Fruit fly (Drosophila melanogaster): ENCODE data around the gene CG43815.
A peak's percentile ranks its signal among the peaks of the same experiment; 100 is the strongest.

The CG43815 gene

DNA sequence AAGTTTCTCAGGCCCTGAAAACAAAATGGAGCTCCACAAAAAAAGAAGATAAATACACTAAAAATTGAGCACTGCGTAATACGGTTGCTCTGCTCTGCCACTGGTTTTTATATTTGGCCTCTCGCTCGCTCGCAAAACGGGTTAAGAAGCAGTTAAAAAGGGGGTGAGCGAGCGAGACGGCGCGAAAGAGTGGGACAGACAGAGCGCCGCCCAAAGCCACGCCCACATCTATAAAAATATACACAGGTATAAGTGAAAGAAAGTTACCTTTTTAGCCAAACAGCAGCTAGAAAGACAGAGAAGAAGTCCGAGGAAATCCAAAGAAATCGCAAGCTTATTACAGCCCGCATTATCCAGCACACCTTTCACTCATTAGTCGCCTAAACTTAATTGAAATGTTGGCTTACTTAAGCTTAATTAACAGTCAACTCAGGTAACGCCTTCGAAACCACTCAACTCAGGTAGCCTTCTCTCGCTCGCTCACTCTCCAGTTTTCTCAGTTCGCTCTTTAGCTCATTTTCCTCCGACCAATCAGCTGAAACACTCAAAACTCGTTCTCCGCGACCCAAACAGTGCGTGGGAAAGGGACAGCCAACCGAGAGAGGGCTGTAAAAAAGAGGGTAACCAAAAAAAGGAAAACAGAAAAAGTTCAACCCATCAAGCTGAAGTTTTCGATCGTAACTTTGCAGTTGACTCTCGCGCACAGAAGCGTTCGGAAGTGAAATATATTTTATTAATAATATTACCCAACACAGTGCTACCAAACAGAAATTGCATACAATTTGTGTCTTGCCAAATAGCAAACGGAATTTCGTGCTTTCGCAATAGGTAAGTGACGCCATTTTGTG is 37.2 kb upstream of the CG43815 start, which contains the start of gene drm:
drm (plus strand) TSS at position 684 of the 848 bp plus-strand sequence.
- TF ChIP-seq Ets98B (GFP tag; IDR thresholded peaks at IDR 0.05) (no peak), CG34367 (tag; optimal IDR thresholded peaks at IDR 0.05) (no peak), CG8159 (tag; optimal IDR thresholded peaks at IDR 0.05) (peak; percentile 9), rn (GFP tag; IDR thresholded peaks at IDR 0.05) (0 out of 2 replicates have a peak, but pooled peaks have one; percentile 29), CG15710 (tag; optimal IDR thresholded peaks at IDR 0.05) (no peak), Snoo (tag; optimal IDR thresholded peaks at IDR 0.05) (no peak), Pif1A (GFP tag; optimal IDR thresholded peaks at IDR 0.05) (no peak), CG10348 (GFP tag; IDR thresholded peaks at IDR 0.05) (no peak), Pif1B (GFP tag; optimal IDR thresholded peaks at IDR 0.05) (no peak), CG32121 (GFP tag; IDR thresholded peaks at IDR 0.05) (no peak), CG9948 (tag; optimal IDR thresholded peaks at IDR 0.05) (no peak), CG12605 (GFP tag; IDR thresholded peaks at IDR 0.05) (no peak), CG14655 (GFP tag; optimal IDR thresholded peaks at IDR 0.05) (no peak)

- TF ChIP-seq CG15710 (tag; optimal IDR thresholded peaks at IDR 0.05): no peak
- TF ChIP-seq gl (tag; optimal IDR thresholded peaks at IDR 0.05): no peak
- no peak for TF ChIP-seq Pif1A (GFP tag; optimal IDR thresholded peaks at IDR 0.05)
- TF ChIP-seq Snoo (tag; optimal IDR thresholded peaks at IDR 0.05): no peak
- TF ChIP-seq rn (GFP tag; IDR thresholded peaks at IDR 0.05): no peak
These were observed 36.6 kb upstream of the CG43815 start for dm6 chr2L:3539412-3539743.

dm6 chr2L:3539996-3540395 is 36.0 kb upstream of the CG43815 start:
- TF ChIP-seq CG10348 (GFP tag; IDR thresholded peaks at IDR 0.05): no peak
- TF ChIP-seq Snoo (tag; optimal IDR thresholded peaks at IDR 0.05): no peak
- no peak for TF ChIP-seq gl (tag; optimal IDR thresholded peaks at IDR 0.05)
- TF ChIP-seq EcR (GFP tag; optimal IDR thresholded peaks at IDR 0.05): no peak
- no peak for TF ChIP-seq fd96Ca (GFP tag; IDR thresholded peaks at IDR 0.05)
- TF ChIP-seq CG4496 (GFP tag; IDR thresholded peaks at IDR 0.05): no peak
- TF ChIP-seq CG9948 (tag; optimal IDR thresholded peaks at IDR 0.05): no peak
- no peak for TF ChIP-seq CG14655 (GFP tag; optimal IDR thresholded peaks at IDR 0.05)
- TF ChIP-seq CG17806 (tag; optimal IDR thresholded peaks at IDR 0.05): no peak
- no peak for TF ChIP-seq Ets98B (GFP tag; IDR thresholded peaks at IDR 0.05)
- TF ChIP-seq D1 (tag; optimal IDR thresholded peaks at IDR 0.05): no peak

DNA sequence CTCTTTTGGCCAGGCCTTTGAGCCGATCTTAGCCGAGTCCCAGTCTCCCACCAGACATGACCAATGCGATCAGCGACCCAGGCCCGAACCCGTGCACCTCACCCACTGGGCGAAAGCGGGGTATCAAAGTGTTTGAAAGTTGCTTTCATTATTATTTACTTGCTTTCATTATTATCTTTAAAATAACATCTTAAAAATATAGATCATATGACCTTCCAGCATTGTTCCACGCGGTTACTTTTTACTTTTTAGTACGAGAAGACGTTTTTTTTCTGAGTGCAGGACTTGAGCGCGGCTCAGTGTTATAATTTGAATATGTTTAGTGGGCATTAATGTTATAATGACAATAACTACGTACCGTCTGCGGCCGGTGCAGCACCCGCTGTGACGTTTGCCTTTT is 32.9 kb upstream of the CG43815 start:
- TF ChIP-seq Pif1A (GFP tag; optimal IDR thresholded peaks at IDR 0.05): no peak
- peak; percentile 6 for TF ChIP-seq CG8159 (tag; optimal IDR thresholded peaks at IDR 0.05)

- peak; percentile 24; the same call in 1 of the 2 replicates for TF ChIP-seq Ets98B (GFP tag; IDR thresholded peaks at IDR 0.05)
- TF ChIP-seq CG8301 (tag; optimal IDR thresholded peaks at IDR 0.05): no peak
- peak; percentile 73; the same call in 2 of the 3 replicates for TF ChIP-seq fd96Ca (GFP tag; IDR thresholded peaks at IDR 0.05)
- TF ChIP-seq CG9948 (tag; optimal IDR thresholded peaks at IDR 0.05): no peak
These were observed 30.9 kb upstream of the CG43815 start for dm6 chr2L:3545033-3545666.

DNA sequence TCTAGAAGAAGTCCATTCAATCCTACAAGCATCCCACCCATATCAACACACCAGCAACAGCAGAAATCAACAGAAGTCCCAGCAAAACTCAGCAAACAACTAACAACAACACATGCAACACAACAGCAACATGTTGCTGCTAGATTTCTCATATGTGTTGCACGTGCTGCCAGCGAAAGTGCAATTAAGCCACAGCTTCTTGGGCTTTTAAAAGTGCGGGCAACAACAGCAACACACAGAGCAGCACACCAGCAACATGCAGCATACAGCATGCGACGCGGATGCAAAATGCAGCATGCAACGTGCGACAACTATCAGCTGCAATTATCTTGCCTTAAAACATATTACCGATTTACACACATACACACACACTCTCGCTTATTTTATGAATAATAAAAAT is 28.5 kb upstream of the CG43815 start:
- TF ChIP-seq gl (tag; optimal IDR thresholded peaks at IDR 0.05) (no peak), fd96Ca (GFP tag; IDR thresholded peaks at IDR 0.05) (no peak), CG32121 (GFP tag; IDR thresholded peaks at IDR 0.05) (no peak), CG12605 (GFP tag; IDR thresholded peaks at IDR 0.05) (no peak), CG8301 (tag; optimal IDR thresholded peaks at IDR 0.05) (no peak), CG4496 (GFP tag; IDR thresholded peaks at IDR 0.05) (no peak), Pif1B (GFP tag; optimal IDR thresholded peaks at IDR 0.05) (no peak), Ets98B (GFP tag; IDR thresholded peaks at IDR 0.05) (no peak)

DNA sequence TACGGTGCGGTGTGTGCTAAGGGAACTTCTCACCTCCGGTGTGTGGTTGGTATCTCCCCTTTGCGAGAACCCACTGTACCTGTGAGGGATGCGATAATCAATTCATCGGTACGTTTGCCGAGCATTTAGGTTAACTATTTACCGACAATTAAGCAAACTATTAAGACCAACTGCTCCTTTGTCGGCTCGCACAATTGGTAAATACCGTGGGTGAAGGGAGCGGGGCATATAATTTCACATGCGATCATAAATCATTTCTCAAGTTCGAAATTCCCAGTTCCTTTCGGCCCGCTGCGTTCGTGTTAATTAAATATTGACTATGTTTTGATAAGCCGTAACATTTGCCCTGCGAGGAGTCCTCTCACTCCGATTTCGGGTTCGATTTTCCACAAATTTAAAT is 27.1 kb upstream of the CG43815 start:
- TF ChIP-seq Ets98B (GFP tag; IDR thresholded peaks at IDR 0.05): no peak
- no peak for TF ChIP-seq Pif1B (GFP tag; optimal IDR thresholded peaks at IDR 0.05)
- TF ChIP-seq Pif1A (GFP tag; optimal IDR thresholded peaks at IDR 0.05): no peak
- TF ChIP-seq D1 (tag; optimal IDR thresholded peaks at IDR 0.05): no peak
- no peak for TF ChIP-seq CG4496 (GFP tag; IDR thresholded peaks at IDR 0.05)
- no peak for TF ChIP-seq fd96Ca (GFP tag; IDR thresholded peaks at IDR 0.05)
- TF ChIP-seq CG15710 (tag; optimal IDR thresholded peaks at IDR 0.05): no peak
- TF ChIP-seq rn (GFP tag; IDR thresholded peaks at IDR 0.05): no peak
- TF ChIP-seq CG17806 (tag; optimal IDR thresholded peaks at IDR 0.05): no peak
- TF ChIP-seq CG9948 (tag; optimal IDR thresholded peaks at IDR 0.05): no peak
- no peak for TF ChIP-seq gl (tag; optimal IDR thresholded peaks at IDR 0.05)
- TF ChIP-seq CG32121 (GFP tag; IDR thresholded peaks at IDR 0.05): no peak
